Fruit fly (Drosophila melanogaster) whole organism, pupa: ENCODE measurements around the gene HLH3B.

Source experiments
- CG10348 ChIP-seq: fragments of 200-800 bp; sonication (Bioruptor generic); IDR thresholded peaks from 2 replicates; pipeline ENCODE4 v1.3.6; 2022; ENCODE audit warnings: missing biosample characterization, missing genetic modification characterization
- CG12605 ChIP-seq: fragments of 200-800 bp; sonication (Bioruptor generic); IDR thresholded peaks from 2 replicates; pipeline ENCODE4 v1.3.6; 2022; ENCODE audit warnings: missing biosample characterization, missing genetic modification characterization
- CG13204 ChIP-seq: fragments of 200-800 bp; sonication (Bioruptor generic); optimal IDR thresholded peaks from 2 replicates; lab custom pipeline; 2018; ENCODE audit warnings: missing biosample characterization, mild to moderate bottlenecking, missing genetic modification characterization, moderate library complexity
- CG14655 ChIP-seq: fragments of 200-800 bp; sonication (Bioruptor generic); optimal IDR thresholded peaks from 3 replicates; lab custom pipeline; 2017; ENCODE audit warnings: mild to moderate bottlenecking, missing biosample characterization, missing genetic modification reagents, missing genetic modification characterization
- CG15710 ChIP-seq: fragments of 200-800 bp; sonication (Bioruptor generic); optimal IDR thresholded peaks from 2 replicates; lab custom pipeline; 2018; ENCODE audit warnings: missing biosample characterization, mild to moderate bottlenecking, missing genetic modification characterization, moderate library complexity
- CG17806 ChIP-seq: fragments of 200-800 bp; sonication (Bioruptor generic); optimal IDR thresholded peaks from 2 replicates; lab custom pipeline; 2018; ENCODE audit warnings: missing biosample characterization, mild to moderate bottlenecking, missing genetic modification characterization, moderate library complexity
- CG32121 ChIP-seq: fragments of 200-800 bp; sonication (Bioruptor generic); IDR thresholded peaks from 2 replicates; pipeline ENCODE4 v1.3.6; 2022; ENCODE audit warnings: missing biosample characterization, missing genetic modification characterization
- CG34367 ChIP-seq: fragments of 200-800 bp; sonication (Bioruptor generic); optimal IDR thresholded peaks from 2 replicates; lab custom pipeline; 2018; ENCODE audit warnings: missing biosample characterization, mild to moderate bottlenecking, missing genetic modification characterization
- CG4496 ChIP-seq: fragments of 200-800 bp; sonication (Bioruptor generic); IDR thresholded peaks from 3 replicates; pipeline ENCODE4 v1.3.6; 2022; ENCODE audit warnings: missing biosample characterization, missing genetic modification characterization
- CG8159 ChIP-seq: fragments of 200-800 bp; sonication (Bioruptor generic); optimal IDR thresholded peaks from 3 replicates; lab custom pipeline; 2018; ENCODE audit warnings: missing biosample characterization, mild to moderate bottlenecking, missing genetic modification characterization, moderate library complexity
- CG8301 ChIP-seq: fragments of 200-800 bp; sonication (Bioruptor generic); optimal IDR thresholded peaks from 2 replicates; lab custom pipeline; 2018; ENCODE audit warnings: missing biosample characterization, mild to moderate bottlenecking, missing genetic modification characterization
- CG9948 ChIP-seq: fragments of 200-800 bp; sonication (Bioruptor generic); optimal IDR thresholded peaks from 2 replicates; lab custom pipeline; 2018; ENCODE audit warnings: missing biosample characterization, mild to moderate bottlenecking, missing genetic modification characterization, moderate library complexity
- D1 ChIP-seq: fragments of 200-800 bp; sonication (Bioruptor generic); optimal IDR thresholded peaks from 2 replicates; lab custom pipeline; 2018; ENCODE audit warnings: missing biosample characterization, mild to moderate bottlenecking, missing genetic modification characterization, moderate library complexity
- EcR ChIP-seq: fragments of 200-800 bp; sonication (Bioruptor generic); optimal IDR thresholded peaks from 3 replicates; lab custom pipeline; 2019; ENCODE audit warnings: missing biosample characterization, missing genetic modification characterization, mild to moderate bottlenecking, moderate library complexity, missing genetic modification reagents
- Ets98B ChIP-seq: fragments of 200-800 bp; sonication (Bioruptor generic); IDR thresholded peaks from 2 replicates; pipeline ENCODE4 v1.3.6; 2022; ENCODE audit warnings: missing biosample characterization, missing genetic modification characterization
- Pif1A ChIP-seq: fragments of 200-800 bp; sonication (Bioruptor generic); optimal IDR thresholded peaks from 3 replicates; lab custom pipeline; 2016; ENCODE audit warnings: missing biosample characterization, missing genetic modification characterization
- Pif1B ChIP-seq: fragments of 200-800 bp; sonication (Bioruptor generic); optimal IDR thresholded peaks from 3 replicates; lab custom pipeline; 2016; ENCODE audit warnings: missing biosample characterization, missing genetic modification characterization
- Snoo ChIP-seq: fragments of 200-800 bp; sonication (Bioruptor generic); optimal IDR thresholded peaks from 3 replicates; lab custom pipeline; 2017; ENCODE audit warnings: missing biosample characterization, mild to moderate bottlenecking, missing genetic modification characterization, inconsistent platforms
- fd96Ca ChIP-seq: fragments of 200-800 bp; sonication (Bioruptor generic); IDR thresholded peaks from 3 replicates; pipeline ENCODE4 v1.3.6; 2022; ENCODE audit warnings: missing biosample characterization, missing genetic modification characterization
- gl ChIP-seq: fragments of 200-800 bp; sonication (Bioruptor generic); optimal IDR thresholded peaks from 2 replicates; lab custom pipeline; 2018; ENCODE audit warnings: missing biosample characterization, mild to moderate bottlenecking, missing genetic modification characterization
- rn ChIP-seq: fragments of 200-800 bp; sonication (Bioruptor generic); IDR thresholded peaks from 2 replicates; pipeline ENCODE4 v1.3.6; 2022; ENCODE audit warnings: missing biosample characterization, missing genetic modification characterization

HLH3B gene

DNA sequence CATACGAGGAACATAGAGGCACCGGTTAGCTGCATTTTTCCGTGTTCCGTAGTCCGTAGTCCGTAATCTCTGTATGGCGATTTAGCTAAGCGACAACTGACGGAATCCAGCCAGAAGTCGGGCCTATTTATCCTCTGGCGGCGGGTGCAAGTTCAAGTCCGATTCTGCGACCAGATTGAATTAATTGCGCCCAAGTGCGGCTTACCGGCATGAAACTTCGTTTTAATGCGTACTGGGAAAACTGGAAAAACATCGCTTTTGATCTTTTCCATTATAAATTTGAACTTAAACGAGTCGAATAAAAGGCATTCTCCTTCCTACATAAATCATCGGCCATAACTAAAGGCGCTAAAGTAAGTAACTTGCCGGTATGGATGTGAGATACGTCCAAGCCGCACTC lies 12.3 kb upstream of the HLH3B start, which contains the start of gene dyw:
TSS of gene dyw (minus strand) at position 101 of the 400 bp plus-strand sequence.
- TF ChIP-seq Pif1A (GFP tag; lab: Kevin White, UChicago) (no peak), CG13204 (GFP tag; lab: Kevin White, UChicago) (no peak), CG34367 (no peak), CG9948 (tag; lab: Kevin White, UChicago) (no peak), CG12605 (no peak), D1 (tag; lab: Kevin White, UChicago) (no peak), rn (GFP tag; lab: Robert Waterston, UW) (no peak), CG14655 (GFP tag; lab: Kevin White, UChicago) (no peak), fd96Ca (GFP tag; lab: Robert Waterston, UW) (no peak), CG8301 (tag; lab: Kevin White, UChicago) (no peak), Pif1B (GFP tag; lab: Kevin White, UChicago) (no peak), Ets98B (no peak), CG10348 (GFP tag; lab: Robert Waterston, UW) (no peak), CG17806 (no peak)

DNA sequence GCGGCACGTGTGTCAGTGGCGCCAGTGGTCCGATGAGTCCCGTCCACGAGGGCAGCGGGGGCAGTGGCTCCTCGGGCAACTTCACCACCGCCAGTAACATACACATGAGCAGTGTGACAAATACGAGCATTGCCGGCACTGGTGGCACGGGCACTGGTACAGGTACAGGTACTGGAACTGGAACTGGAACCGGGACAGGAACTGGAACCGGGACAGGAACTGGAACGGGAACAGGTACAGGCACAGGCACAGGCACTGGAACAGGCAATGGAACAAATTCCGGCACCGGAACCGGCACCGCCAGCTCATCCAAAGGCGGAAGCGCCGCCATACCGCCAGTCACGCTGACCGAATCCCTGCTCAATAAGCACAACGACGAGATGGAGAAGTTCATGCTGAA lies 8.9 kb upstream of the HLH3B start:
- TF ChIP-seq CG15710 (tag; lab: Kevin White, UChicago) (no peak), EcR (GFP tag; lab: Kevin White, UChicago) (no peak), CG14655 (GFP tag; lab: Kevin White, UChicago) (no peak), fd96Ca (GFP tag; lab: Robert Waterston, UW) (no peak), CG10348 (GFP tag; lab: Robert Waterston, UW) (no peak), Ets98B (no peak), rn (GFP tag; lab: Robert Waterston, UW) (no peak), CG12605 (no peak), CG34367 (no peak), CG8159 (tag; lab: Kevin White, UChicago) (no peak), CG13204 (GFP tag; lab: Kevin White, UChicago) (no peak)
- TF ChIP-seq, all 21 proteins: peak for 0

DNA sequence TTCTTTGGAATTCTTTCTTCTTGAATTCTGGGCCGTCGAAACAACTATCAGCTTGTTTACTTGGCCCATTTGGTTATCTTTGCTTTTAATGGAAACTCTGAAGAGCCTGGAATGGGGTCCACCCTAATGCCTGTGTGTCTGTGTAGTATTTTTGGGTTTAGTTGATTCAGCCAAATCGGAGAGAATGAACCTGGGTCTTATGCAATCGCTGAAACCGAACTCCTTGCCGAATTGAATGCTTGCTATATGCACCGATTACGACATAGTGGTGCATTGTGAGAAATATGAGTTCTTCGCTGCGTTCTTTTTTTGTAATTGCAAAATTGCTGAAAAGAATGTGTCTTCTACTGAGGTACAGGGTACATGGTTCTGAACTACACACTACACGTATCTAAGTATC lies 5.4 kb upstream of the HLH3B start:
- TF ChIP-seq CG8159 (tag; lab: Kevin White, UChicago): peak; percentile 11
- no peak for TF ChIP-seq Pif1A (GFP tag; lab: Kevin White, UChicago)
- TF ChIP-seq, all 21 proteins: peak for 1

DNA sequence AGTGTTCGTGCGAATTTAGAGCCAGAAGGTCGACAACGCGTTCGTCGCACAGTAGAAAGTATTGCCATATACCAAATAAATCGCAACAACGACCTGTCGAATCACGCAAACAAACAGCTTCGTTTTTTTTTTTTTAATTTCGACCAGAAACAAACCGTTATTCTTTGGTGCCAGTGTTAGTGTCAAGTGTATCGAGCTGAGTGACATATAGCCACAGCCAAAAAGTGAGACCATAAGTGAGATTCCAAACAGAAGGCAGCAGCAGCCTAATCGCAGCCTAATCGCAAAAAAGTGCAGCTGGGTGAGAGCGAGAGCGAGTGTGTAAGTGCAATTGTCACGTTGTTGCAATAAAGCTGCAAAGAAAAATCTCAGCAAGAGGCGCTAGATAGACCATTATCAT lies 4.1 kb upstream of the HLH3B start, which contains the start of gene per:
TSS of gene per (plus strand) at position 1 of the 400 bp plus-strand sequence.
- no peak for TF ChIP-seq Pif1B (GFP tag; lab: Kevin White, UChicago)
- no peak for TF ChIP-seq fd96Ca (GFP tag; lab: Robert Waterston, UW)
- no peak for TF ChIP-seq CG10348 (GFP tag; lab: Robert Waterston, UW)
- TF ChIP-seq CG32121: no peak
- no peak for TF ChIP-seq CG17806
- no peak for TF ChIP-seq CG12605
- TF ChIP-seq Ets98B: no peak
- no peak for TF ChIP-seq rn (GFP tag; lab: Robert Waterston, UW)
- TF ChIP-seq Snoo: no peak
- TF ChIP-seq D1 (tag; lab: Kevin White, UChicago): no peak

DNA sequence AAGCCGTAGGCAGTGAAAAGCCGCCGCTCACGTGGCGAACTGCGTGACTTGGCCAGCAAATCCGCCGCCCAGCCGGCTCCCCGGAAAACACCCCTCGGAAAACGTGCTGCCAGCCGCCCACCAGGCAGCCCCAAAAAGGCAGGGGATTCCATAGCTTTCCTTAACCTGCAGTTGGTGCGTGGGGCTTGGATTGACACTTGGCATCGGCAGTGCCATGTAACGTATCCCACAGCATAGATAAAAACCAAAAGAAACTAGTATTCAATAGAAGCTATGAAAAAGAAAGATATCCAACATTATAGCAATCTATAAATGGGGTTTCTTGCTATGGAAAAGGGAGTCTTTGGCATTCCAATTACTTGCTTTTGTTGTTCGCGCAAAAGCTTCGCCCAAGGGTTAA lies 3.5 kb upstream of the HLH3B start:
- TF ChIP-seq Pif1B (GFP tag; lab: Kevin White, UChicago) (no peak), Ets98B (no peak), D1 (tag; lab: Kevin White, UChicago) (no peak), CG4496 (GFP tag; lab: Robert Waterston, UW) (no peak), CG32121 (peak; percentile 58), gl (tag; lab: Kevin White, UChicago) (no peak), CG15710 (tag; lab: Kevin White, UChicago) (no peak), Pif1A (GFP tag; lab: Kevin White, UChicago) (peak; percentile 8), CG8159 (tag; lab: Kevin White, UChicago) (no peak), CG34367 (no peak), CG13204 (GFP tag; lab: Kevin White, UChicago) (no peak), CG8301 (tag; lab: Kevin White, UChicago) (peak; percentile 3), rn (GFP tag; lab: Robert Waterston, UW) (no peak), CG10348 (GFP tag; lab: Robert Waterston, UW) (no peak)

DNA sequence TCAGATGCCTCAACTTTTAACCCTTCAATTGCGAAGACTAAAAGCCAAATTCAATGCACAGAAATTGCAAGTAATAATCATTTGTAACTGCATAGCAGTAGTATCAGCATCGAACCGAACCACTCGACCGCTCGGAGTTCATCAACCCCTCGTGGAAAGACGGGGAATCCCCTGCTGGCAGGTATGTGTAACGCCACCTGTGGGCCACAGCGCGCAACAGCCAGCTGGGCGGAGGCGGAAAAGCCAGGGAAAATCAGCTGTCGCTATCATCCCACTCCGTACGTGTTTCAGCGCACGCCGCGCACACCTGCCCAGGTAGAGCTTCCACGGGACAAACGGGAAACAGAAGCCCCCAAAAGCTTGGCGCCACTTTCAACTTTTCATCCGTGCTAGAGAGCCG lies 2.9 kb upstream of the HLH3B start:
- TF ChIP-seq CG8159 (tag; lab: Kevin White, UChicago): no peak
- TF ChIP-seq EcR (GFP tag; lab: Kevin White, UChicago): peak; percentile 71

DNA sequence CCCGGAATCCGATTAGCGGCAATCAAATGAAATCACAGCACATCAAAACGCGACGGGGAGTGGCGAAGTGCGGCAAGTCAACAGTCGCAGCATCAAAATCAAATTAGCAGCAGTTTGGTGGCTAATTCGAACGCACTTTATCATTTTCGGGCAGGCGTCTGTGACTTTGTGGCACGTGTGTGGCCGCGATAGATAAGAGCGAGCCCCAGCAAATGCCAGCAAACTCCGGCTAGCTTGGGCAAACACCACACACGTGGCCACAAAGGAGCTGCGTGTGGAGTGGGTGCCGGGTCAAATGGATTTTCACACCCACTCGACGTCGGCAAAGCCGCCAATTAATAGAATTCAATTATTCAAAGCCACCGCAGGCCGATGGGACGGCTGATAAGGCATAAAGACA lies 2.4 kb upstream of the HLH3B start:
- TF ChIP-seq EcR (GFP tag; lab: Kevin White, UChicago) (no peak), CG4496 (GFP tag; lab: Robert Waterston, UW) (no peak), CG34367 (no peak), Snoo (no peak)

DNA sequence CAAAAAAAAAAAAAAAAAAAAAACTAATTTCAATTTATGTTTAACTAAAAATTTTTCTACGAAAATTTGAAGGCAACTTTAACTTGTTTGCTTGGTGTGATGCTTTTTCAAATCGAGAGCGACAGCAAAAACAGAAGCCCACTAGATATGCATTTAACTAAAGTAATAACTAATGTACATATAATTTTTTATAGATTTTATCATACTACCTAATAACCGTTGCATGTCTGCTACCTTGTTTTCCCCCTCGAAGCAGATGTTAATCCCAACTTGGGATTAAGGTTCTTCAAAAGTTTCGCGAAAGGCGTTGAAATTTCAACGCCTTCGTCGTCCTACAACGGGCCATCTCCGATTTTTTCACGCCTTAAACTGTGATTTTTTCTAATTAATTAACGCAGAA lies 1.3 kb upstream of the HLH3B start, which contains the start of gene CG2652:
TSS of gene CG2652 (minus strand) at position 101 of the 400 bp plus-strand sequence.
- TF ChIP-seq CG14655 (GFP tag; lab: Kevin White, UChicago) (no peak), CG4496 (GFP tag; lab: Robert Waterston, UW) (no peak), Ets98B (no peak), CG9948 (tag; lab: Kevin White, UChicago) (no peak), gl (tag; lab: Kevin White, UChicago) (no peak), Pif1B (GFP tag; lab: Kevin White, UChicago) (no peak), CG8301 (tag; lab: Kevin White, UChicago) (no peak), D1 (tag; lab: Kevin White, UChicago) (no peak), rn (GFP tag; lab: Robert Waterston, UW) (no peak), CG17806 (no peak), CG12605 (no peak), CG15710 (tag; lab: Kevin White, UChicago) (no peak)
